Fruit fly (Drosophila melanogaster): ENCODE data around the gene beat-Vb.

The beat-Vb gene

dm6 chr3R:12960929-12961855 lies 45.3 kb downstream of the beat-Vb start, which contains the start of gene Spc25 (continued):
- TF ChIP-seq jing (GFP tag; optimal IDR thresholded peaks at IDR 0.05), result no peak
- TF ChIP-seq pfk (GFP tag; optimal IDR thresholded peaks at IDR 0.05), result no peak
- TF ChIP-seq gro (GFP tag; optimal IDR thresholded peaks at IDR 0.05), result no peak
- peak; percentile 66; the same call in 1 of the 2 replicates for TF ChIP-seq ranshi (GFP tag; IDR thresholded peaks at IDR 0.05)
- peak; percentile 96 for TF ChIP-seq Dref (GFP tag; IDR thresholded peaks at IDR 0.05)
- TF ChIP-seq CG7786 (GFP tag; optimal IDR thresholded peaks at IDR 0.05), result peak; percentile 37
- TF ChIP-seq Oli (tag; optimal IDR thresholded peaks at IDR 0.05), result no peak
- TF ChIP-seq Ets97D (GFP tag; optimal IDR thresholded peaks at IDR 0.05), result peak; percentile 86
- peak; percentile 77 for TF ChIP-seq CG4617 (GFP tag; optimal IDR thresholded peaks at IDR 0.05; ENCODE audit: borderline replicate concordance)
- no peak for TF ChIP-seq Nf-YA (GFP tag; IDR thresholded peaks at IDR 0.05)
- peak; percentile 68 for TF ChIP-seq Chrac-16 (GFP tag; optimal IDR thresholded peaks at IDR 0.05)
- no peak for TF ChIP-seq pb (GFP tag; optimal IDR thresholded peaks at IDR 0.05)
- TF ChIP-seq her (GFP tag; optimal IDR thresholded peaks at IDR 0.05), result peak; percentile 51
- TF ChIP-seq lmd (GFP tag; IDR thresholded peaks at IDR 0.05), result peak; percentile 31; the same call in 1 of the 2 replicates
- TF ChIP-seq CG5245 (GFP tag; optimal IDR thresholded peaks at IDR 0.05), result no peak
- TF ChIP-seq CG3163 (GFP tag; optimal IDR thresholded peaks at IDR 0.05), result peak; percentile 38
- peak; percentile 26 for TF ChIP-seq sug (tag; optimal IDR thresholded peaks at IDR 0.05)
- TF ChIP-seq CG17912 (GFP tag; optimal IDR thresholded peaks at IDR 0.05), result no peak
- TF ChIP-seq CG4282 (GFP tag; optimal IDR thresholded peaks at IDR 0.05), result peak; percentile 23
- 0 out of 2 replicates have a peak, but pooled peaks have one; percentile 31 for TF ChIP-seq stc (GFP tag; IDR thresholded peaks at IDR 0.05)
- TF ChIP-seq CG14014 (GFP tag; IDR thresholded peaks at IDR 0.05), result 0 out of 2 replicates have a peak, but pooled peaks have one; percentile 20
- TF ChIP-seq Ada2b (GFP tag; IDR thresholded peaks at IDR 0.05), result no peak
- no peak for TF ChIP-seq CG11085 (GFP tag; IDR thresholded peaks at IDR 0.05)
- TF ChIP-seq CG4404 (GFP tag; IDR thresholded peaks at IDR 0.05), result no peak
- TF ChIP-seq ham (GFP tag; IDR thresholded peaks at IDR 0.05), result no peak
- no peak for TF ChIP-seq Fer1 (GFP tag; optimal IDR thresholded peaks at IDR 0.05)
- 0 out of 2 replicates have a peak, but pooled peaks have one; percentile 4 for TF ChIP-seq CG14667 (GFP tag; IDR thresholded peaks at IDR 0.05)
- peak; percentile 75; the same call in 2 of the 3 replicates for TF ChIP-seq ken (GFP tag; IDR thresholded peaks at IDR 0.05)
- TF ChIP-seq Mes4 (GFP tag; optimal IDR thresholded peaks at IDR 0.05), result peak; percentile 55
- peak; percentile 93 for TF ChIP-seq bbx (GFP tag; IDR thresholded peaks at IDR 0.05; ENCODE audit: partially characterized antibody)
- TF ChIP-seq dpn (GFP tag; optimal IDR thresholded peaks at IDR 0.05), result peak; percentile 67 to 68
- TF ChIP-seq tio (GFP tag; optimal IDR thresholded peaks at IDR 0.05), result no peak
- peak; percentile 36 for TF ChIP-seq bab2 (GFP tag; optimal IDR thresholded peaks at IDR 0.05)
- TF ChIP-seq CG2712 (tag; optimal IDR thresholded peaks at IDR 0.05), result no peak
- TF ChIP-seq gcm2 (GFP tag; optimal IDR thresholded peaks at IDR 0.05), result no peak
- TF ChIP-seq Camta (GFP tag; optimal IDR thresholded peaks at IDR 0.05), result peak; percentile 42
- no peak for TF ChIP-seq B-H1 (GFP tag; IDR thresholded peaks at IDR 0.05)
- peak; percentile 58 for TF ChIP-seq CG9876 (GFP tag; optimal IDR thresholded peaks at IDR 0.05)
- TF ChIP-seq B-H2 (GFP tag; optimal IDR thresholded peaks at IDR 0.05), result no peak
- peak; percentile 91 for TF ChIP-seq pzg (GFP tag; optimal IDR thresholded peaks at IDR 0.05)
- peak; percentile 91 for TF ChIP-seq sens (GFP tag)
- TF ChIP-seq CG2129 (GFP tag; IDR thresholded peaks at IDR 0.05; ENCODE audit: partially characterized antibody), result peak; percentile 76
- peak; percentile 41; the same call in 1 of the 2 replicates for TF ChIP-seq ttk (GFP tag; IDR thresholded peaks at IDR 0.05)
- TF ChIP-seq Pdp1 (GFP tag; optimal IDR thresholded peaks at IDR 0.05), result peak in 1 of 2 experiments; percentile 71
- peak; percentile 60; the same call in 2 of the 3 replicates for TF ChIP-seq Dbx (GFP tag; IDR thresholded peaks at IDR 0.05)
- TF ChIP-seq z (GFP tag; IDR thresholded peaks at IDR 0.05), result no peak
- TF ChIP-seq slp2 (GFP tag; optimal IDR thresholded peaks at IDR 0.05), result peak; percentile 50
- TF ChIP-seq Elba2 (GFP tag; optimal IDR thresholded peaks at IDR 0.05), result peak; percentile 64
- TF ChIP-seq CG6689 (GFP tag; IDR thresholded peaks at IDR 0.05), result 0 out of 2 replicates have a peak, but pooled peaks have one; percentile 17
- peak; percentile 66 for TF ChIP-seq pum (GFP tag; optimal IDR thresholded peaks at IDR 0.05)

Data from whole organism, embryonic.